Fruit fly (Drosophila melanogaster) whole organism, embryonic: ENCODE measurements around the gene dgt1.

Source experiments
- B-H1 ChIP-seq: fragments of 200-800 bp; sonication (Bioruptor generic); IDR thresholded peaks from 3 replicates; pipeline ENCODE4 v1.3.6; 2022; ENCODE audit warnings: missing biosample characterization, missing genetic modification characterization
- BtbVII ChIP-seq: fragments of 200-800 bp; sonication (Bioruptor generic); optimal IDR thresholded peaks from 3 replicates; lab custom pipeline; 2017; ENCODE audit warnings: missing biosample characterization, mild to moderate bottlenecking, missing genetic modification characterization
- CG10267 ChIP-seq: fragments of 200-800 bp; sonication (Bioruptor generic); optimal IDR thresholded peaks from 2 replicates; lab custom pipeline; 2018; ENCODE audit warnings: missing biosample characterization, mild to moderate bottlenecking, missing genetic modification characterization, moderate library complexity
- CG10274 ChIP-seq: fragments of 200-800 bp; sonication (Bioruptor generic); optimal IDR thresholded peaks from 3 replicates; lab custom pipeline; 2017; ENCODE audit warnings: missing biosample characterization, mild to moderate bottlenecking, missing genetic modification characterization
- CG10543 ChIP-seq: fragments of 200-800 bp; sonication (Bioruptor generic); optimal IDR thresholded peaks from 3 replicates; lab custom pipeline; 2017; ENCODE audit warnings: missing biosample characterization, mild to moderate bottlenecking, missing genetic modification characterization, moderate library complexity
- CG11398 ChIP-seq: fragments of 200-800 bp; sonication (Bioruptor generic); optimal IDR thresholded peaks from 2 replicates; lab custom pipeline; 2016; ENCODE audit warnings: missing biosample characterization, missing genetic modification characterization
- CG11696 ChIP-seq: fragments of 200-800 bp; sonication (Bioruptor generic); IDR thresholded peaks from 2 replicates; pipeline ENCODE4 v1.3.6; 2022; ENCODE audit warnings: missing biosample characterization, missing genetic modification characterization
- CG12299 ChIP-seq: fragments of 200-800 bp; sonication (Bioruptor generic); optimal IDR thresholded peaks from 2 replicates; lab custom pipeline; 2018; ENCODE audit warnings: missing biosample characterization, mild to moderate bottlenecking, missing genetic modification characterization
- CG13287 ChIP-seq: fragments of 200-800 bp; sonication (Bioruptor generic); IDR thresholded peaks from 2 replicates; pipeline ENCODE4 v1.3.6; 2022; ENCODE audit warnings: missing biosample characterization, missing genetic modification characterization; ENCODE audit not compliant: partially characterized antibody
- CG13775 ChIP-seq: fragments of 200-800 bp; sonication (Bioruptor generic); optimal IDR thresholded peaks from 3 replicates; lab custom pipeline; 2017; ENCODE audit warnings: missing biosample characterization, mild to moderate bottlenecking, missing genetic modification characterization
- CG14014 ChIP-seq: fragments of 200-800 bp; sonication (Bioruptor generic); IDR thresholded peaks from 2 replicates; pipeline ENCODE4 v1.3.6; 2022; ENCODE audit warnings: missing biosample characterization, missing genetic modification characterization
- CG17186 ChIP-seq: fragments of 200-800 bp; sonication (Bioruptor generic); optimal IDR thresholded peaks from 3 replicates; lab custom pipeline; 2017; ENCODE audit warnings: missing biosample characterization, missing genetic modification reagents, missing genetic modification characterization
- CG17361 ChIP-seq: fragments of 200-800 bp; sonication (Bioruptor generic); IDR thresholded peaks from 3 replicates; pipeline ENCODE4 v1.3.6; 2022; ENCODE audit warnings: missing biosample characterization, missing genetic modification characterization
- CG17612 ChIP-seq: fragments of 200-800 bp; sonication (Bioruptor generic); IDR thresholded peaks from 2 replicates; pipeline ENCODE4 v1.3.6; 2022; ENCODE audit warnings: missing biosample characterization, missing genetic modification characterization
- CG2712 ChIP-seq: fragments of 200-800 bp; optimal IDR thresholded peaks from 3 replicates; lab custom pipeline; 2019; ENCODE audit warnings: missing biosample characterization, mild to moderate bottlenecking, missing genetic modification characterization, moderate library complexity
- CG32532 ChIP-seq: fragments of 200-800 bp; sonication (Bioruptor generic); IDR thresholded peaks from 2 replicates; pipeline ENCODE4 v1.3.6; 2022; ENCODE audit warnings: missing biosample characterization, missing genetic modification characterization
- CG34422 ChIP-seq: fragments of 200-800 bp; sonication (Bioruptor generic); IDR thresholded peaks from 3 replicates; pipeline ENCODE4 v1.3.6; 2022; ENCODE audit warnings: missing biosample characterization, missing genetic modification characterization
- CG42726 ChIP-seq: fragments of 200-800 bp; sonication (Bioruptor generic); IDR thresholded peaks from 2 replicates; pipeline ENCODE4 v1.3.6; 2022; ENCODE audit warnings: missing biosample characterization, missing genetic modification characterization; ENCODE audit not compliant: partially characterized antibody
- CG4360 ChIP-seq: fragments of 200-800 bp; sonication (Bioruptor generic); IDR thresholded peaks from 2 replicates; pipeline ENCODE4 v1.3.6; 2022; ENCODE audit warnings: missing biosample characterization, missing genetic modification characterization
- CG4707 ChIP-seq: fragments of 200-800 bp; sonication (Bioruptor generic); optimal IDR thresholded peaks from 2 replicates; lab custom pipeline; 2018; ENCODE audit warnings: missing biosample characterization, mild to moderate bottlenecking, missing genetic modification characterization, moderate library complexity
- CG5180 ChIP-seq: fragments of 200-800 bp; sonication (Bioruptor generic); optimal IDR thresholded peaks from 3 replicates; lab custom pipeline; 2017; ENCODE audit warnings: missing biosample characterization, missing genetic modification characterization, mild to moderate bottlenecking, moderate library complexity, missing genetic modification reagents
- CG5245 ChIP-seq: fragments of 200-800 bp; sonication (Bioruptor generic); optimal IDR thresholded peaks from 3 replicates; lab custom pipeline; 2016; ENCODE audit warnings: missing biosample characterization, missing genetic modification characterization
- CG6683 ChIP-seq: fragments of 200-800 bp; sonication (Bioruptor generic); optimal IDR thresholded peaks from 2 replicates; lab custom pipeline; 2017; ENCODE audit warnings: missing biosample characterization, mild to moderate bottlenecking, missing genetic modification characterization, missing genetic modification reagents
- CG7928 ChIP-seq: fragments of 200-800 bp; sonication (Bioruptor generic); optimal IDR thresholded peaks from 2 replicates; lab custom pipeline; 2017; ENCODE audit warnings: missing biosample characterization, mild to moderate bottlenecking, missing genetic modification characterization
- CG8359 ChIP-seq: fragments of 200-800 bp; sonication (Bioruptor generic); optimal IDR thresholded peaks from 2 replicates; lab custom pipeline; 2017; ENCODE audit warnings: missing biosample characterization, mild to moderate bottlenecking, missing genetic modification characterization, borderline replicate concordance
- Dfd ChIP-seq, 2 experiments: fragments of >200 bp; optimal IDR thresholded peaks; 2 replicates each; lab custom pipeline; 2017; ENCODE audit warnings: missing biosample characterization in 2 of 2, missing genetic modification characterization in 2 of 2
- Dip3 ChIP-seq: fragments of 200-800 bp; sonication (Bioruptor generic); optimal IDR thresholded peaks from 3 replicates; lab custom pipeline; 2016; ENCODE audit warnings: missing biosample characterization, missing genetic modification characterization
- Eip74EF ChIP-seq, 2 experiments: fragments of 200-800 bp in 1 of 2; fragments of >200 bp in 1 of 2; sonication (Bioruptor generic) in 1 of 2; optimal IDR thresholded peaks; 2 replicates each; lab custom pipeline; 2017 to 2019; ENCODE audit warnings: missing biosample characterization in 2 of 2, missing genetic modification characterization in 2 of 2, mild to moderate bottlenecking in 1 of 2, moderate library complexity in 1 of 2
- Lim3 ChIP-seq: fragments of 200-800 bp; sonication (Bioruptor generic); IDR thresholded peaks from 2 replicates; pipeline ENCODE4 v1.3.6; 2022; ENCODE audit warnings: missing biosample characterization, missing genetic modification characterization
- MBD-R2 ChIP-seq: fragments of 200-800 bp; sonication (Bioruptor generic); IDR thresholded peaks from 2 replicates; pipeline ENCODE4 v1.3.6; 2022; ENCODE audit warnings: missing biosample characterization, missing genetic modification characterization
- Myb ChIP-seq: fragments of 200-800 bp; sonication (Bioruptor generic); optimal IDR thresholded peaks from 2 replicates; lab custom pipeline; 2016; ENCODE audit warnings: missing biosample characterization, missing genetic modification characterization
- Opbp ChIP-seq: fragments of 200-800 bp; sonication (Bioruptor generic); IDR thresholded peaks from 3 replicates; pipeline ENCODE4 v1.3.6; 2022; ENCODE audit warnings: missing biosample characterization, missing genetic modification characterization; ENCODE audit not compliant: partially characterized antibody
- Rx ChIP-seq: fragments of 200-800 bp; sonication (Bioruptor generic); IDR thresholded peaks from 2 replicates; pipeline ENCODE4 v1.3.6; 2022; ENCODE audit warnings: missing biosample characterization, missing genetic modification characterization
- Tbp ChIP-seq: fragments of >200 bp; optimal IDR thresholded peaks from 2 replicates; lab custom pipeline; 2018; ENCODE audit warnings: missing biosample characterization, missing genetic modification characterization
- Xrp1 ChIP-seq: fragments of 200-800 bp; sonication (Bioruptor generic); IDR thresholded peaks from 2 replicates; pipeline ENCODE4 v1.3.6; 2022; ENCODE audit warnings: missing biosample characterization, missing genetic modification characterization
- ab ChIP-seq: fragments of 200-800 bp; sonication (Bioruptor generic); optimal IDR thresholded peaks from 2 replicates; lab custom pipeline; 2016; ENCODE audit warnings: missing biosample characterization, missing genetic modification characterization
- chm ChIP-seq: fragments of 200-800 bp; sonication (Bioruptor generic); IDR thresholded peaks from 2 replicates; pipeline ENCODE4 v1.3.6; 2022; ENCODE audit warnings: missing biosample characterization, missing genetic modification characterization
- ems ChIP-seq: fragments of 200-800 bp; sonication (Bioruptor generic); optimal IDR thresholded peaks from 3 replicates; lab custom pipeline; 2016; ENCODE audit warnings: missing biosample characterization, missing genetic modification characterization
- en ChIP-seq: fragments of 200-800 bp; sonication (Bioruptor generic); optimal IDR thresholded peaks from 2 replicates; lab custom pipeline; 2016; ENCODE audit warnings: missing biosample characterization, missing genetic modification characterization
- gsb ChIP-seq: fragments of 200-800 bp; sonication (Bioruptor generic); IDR thresholded peaks from 2 replicates; pipeline ENCODE4 v1.3.6; 2022; ENCODE audit warnings: missing biosample characterization, missing genetic modification characterization
- h ChIP-seq: fragments of >200 bp; optimal IDR thresholded peaks from 2 replicates; lab custom pipeline; 2017
- hb ChIP-seq: fragments of 200-800 bp; sonication (Bioruptor generic); IDR thresholded peaks from 3 replicates; pipeline ENCODE4 v1.3.6; 2022; ENCODE audit warnings: missing biosample characterization, missing genetic modification characterization; ENCODE audit not compliant: partially characterized antibody
- lmd ChIP-seq: fragments of 200-800 bp; sonication (Bioruptor generic); IDR thresholded peaks from 2 replicates; pipeline ENCODE4 v1.3.6; 2022; ENCODE audit warnings: missing biosample characterization, missing genetic modification characterization
- mld ChIP-seq: fragments of 200-800 bp; sonication (Bioruptor generic); IDR thresholded peaks from 3 replicates; pipeline ENCODE4 v1.3.6; 2022; ENCODE audit warnings: missing biosample characterization, missing genetic modification characterization; ENCODE audit not compliant: partially characterized antibody
- slbo ChIP-seq: fragments of 200-800 bp; sonication (Bioruptor generic); IDR thresholded peaks from 2 replicates; pipeline ENCODE4 v1.3.6; 2022; ENCODE audit warnings: missing biosample characterization, missing genetic modification characterization
- slou ChIP-seq: fragments of 200-800 bp; sonication (Bioruptor generic); optimal IDR thresholded peaks from 3 replicates; lab custom pipeline; 2016; ENCODE audit warnings: missing biosample characterization, missing genetic modification characterization
- sr ChIP-seq: fragments of 200-800 bp; sonication (Bioruptor generic); IDR thresholded peaks from 3 replicates; pipeline ENCODE4 v1.3.6; 2022; ENCODE audit warnings: missing biosample characterization, missing genetic modification characterization
- vfl ChIP-seq: fragments of 200-800 bp; sonication (Bioruptor generic); optimal IDR thresholded peaks from 2 replicates; lab custom pipeline; 2016; ENCODE audit warnings: missing biosample characterization, missing genetic modification characterization
- vvl ChIP-seq: fragments of 200-800 bp; sonication (Bioruptor generic); IDR thresholded peaks from 2 replicates; pipeline ENCODE4 v1.3.6; 2022; ENCODE audit warnings: missing biosample characterization, missing genetic modification characterization
- zen2 ChIP-seq: fragments of 200-800 bp; sonication (Bioruptor generic); IDR thresholded peaks from 3 replicates; pipeline ENCODE4 v1.3.6; 2022; ENCODE audit warnings: missing biosample characterization, missing genetic modification characterization; ENCODE audit not compliant: partially characterized antibody

The dgt1 gene

DNA sequence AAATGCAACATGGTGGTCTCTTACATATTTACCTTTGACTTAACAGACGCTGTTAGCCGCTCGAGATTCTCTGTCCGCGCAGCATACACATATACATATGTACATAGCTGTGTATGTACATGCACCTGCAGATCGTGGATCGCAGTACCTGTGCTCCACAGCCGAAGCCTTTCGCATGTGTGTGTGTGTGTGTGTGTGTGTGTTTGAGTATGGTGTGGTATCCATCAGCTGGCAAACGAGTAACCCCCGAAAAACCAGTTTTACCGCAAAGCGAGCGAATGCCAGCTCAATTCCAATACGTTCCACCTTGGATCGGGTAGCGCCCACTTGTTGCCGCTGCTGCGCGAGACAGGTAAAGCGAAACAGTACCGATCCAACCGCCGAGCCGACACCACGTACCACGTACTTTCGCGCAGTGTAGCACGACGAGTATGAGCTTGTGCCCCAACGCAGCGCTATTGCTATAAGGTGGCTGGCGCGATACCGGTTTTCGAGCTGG is 15.9 kb downstream of the dgt1 start, which contains the start of gene Cad99C (continued):
- TF ChIP-seq CG5180 (peak; percentile 66), chm (GFP tag; lab: Robert Waterston, UW) (no peak; the same call in 1 of the 2 replicates), CG10267 (tag; lab: Kevin White, UChicago) (no peak), Rx (GFP tag; lab: Robert Waterston, UW) (no peak), vvl (peak; percentile 66), CG6683 (GFP tag; lab: Kevin White, UChicago) (no peak), Lim3 (GFP tag; lab: Robert Waterston, UW) (no peak), MBD-R2 (peak; percentile 22; the same call in 1 of the 2 replicates), CG12299 (tag; lab: Kevin White, UChicago) (no peak), CG17612 (GFP tag; lab: Robert Waterston, UW) (no peak), en (GFP tag; lab: Kevin White, UChicago) (no peak), Dfd (GFP tag; optimal IDR thresholded peaks at IDR 0.05; lab: Kevin White, UChicago) (no peak), CG4707 (GFP tag; lab: Kevin White, UChicago) (no peak), Myb (no peak), CG34422 (GFP tag; lab: Robert Waterston, UW) (0 out of 3 replicates have a peak, but pooled peaks have one; percentile 38), BtbVII (GFP tag; lab: Kevin White, UChicago) (no peak), CG8359 (GFP tag; lab: Kevin White, UChicago) (no peak), lmd (GFP tag; lab: Robert Waterston, UW) (no peak), hb (GFP tag; lab: Robert Waterston, UW) (no peak), ab (GFP tag; lab: Kevin White, UChicago) (no peak), CG2712 (tag; lab: Kevin White, UChicago) (no peak), gsb (GFP tag; lab: Robert Waterston, UW) (no peak), Tbp (no peak), CG5245 (no peak), sr (peak; percentile 71; the same call in 2 of the 3 replicates), CG11398 (GFP tag; lab: Kevin White, UChicago) (no peak), CG17361 (GFP tag; lab: Robert Waterston, UW) (no peak), h (lab: Kevin White, UChicago) (no peak), ems (GFP tag; lab: Kevin White, UChicago) (no peak), CG17186 (no peak), CG4360 (GFP tag; lab: Robert Waterston, UW) (no peak), CG10543 (peak; percentile 79), CG13287 (GFP tag; lab: Robert Waterston, UW) (peak; percentile 21; the same call in 1 of the 2 replicates), CG42726 (GFP tag; lab: Robert Waterston, UW) (0 out of 2 replicates have a peak, but pooled peaks have one; percentile 9), mld (0 out of 3 replicates have a peak, but pooled peaks have one; percentile 33), CG7928 (no peak), CG10274 (no peak), slou (no peak), CG11696 (GFP tag; lab: Robert Waterston, UW) (no peak), zen2 (GFP tag; lab: Robert Waterston, UW) (no peak), vfl (GFP tag; lab: Kevin White, UChicago) (no peak), CG32532 (GFP tag; lab: Robert Waterston, UW) (no peak), slbo (GFP tag; lab: Robert Waterston, UW) (peak; percentile 16; the same call in 1 of the 2 replicates), Xrp1 (GFP tag; lab: Robert Waterston, UW) (no peak), CG13775 (GFP tag; lab: Kevin White, UChicago) (no peak), CG14014 (no peak), Dip3 (GFP tag; lab: Kevin White, UChicago) (no peak), Eip74EF (GFP tag; optimal IDR thresholded peaks at IDR 0.05; lab: Kevin White, UChicago) (no peak), Opbp (GFP tag; lab: Robert Waterston, UW) (peak; percentile 57; the same call in 2 of the 3 replicates), B-H1 (GFP tag; lab: Robert Waterston, UW) (no peak)
